Worm (Caenorhabditis elegans): ENCODE results near the gene C18A3.11.

DNA sequence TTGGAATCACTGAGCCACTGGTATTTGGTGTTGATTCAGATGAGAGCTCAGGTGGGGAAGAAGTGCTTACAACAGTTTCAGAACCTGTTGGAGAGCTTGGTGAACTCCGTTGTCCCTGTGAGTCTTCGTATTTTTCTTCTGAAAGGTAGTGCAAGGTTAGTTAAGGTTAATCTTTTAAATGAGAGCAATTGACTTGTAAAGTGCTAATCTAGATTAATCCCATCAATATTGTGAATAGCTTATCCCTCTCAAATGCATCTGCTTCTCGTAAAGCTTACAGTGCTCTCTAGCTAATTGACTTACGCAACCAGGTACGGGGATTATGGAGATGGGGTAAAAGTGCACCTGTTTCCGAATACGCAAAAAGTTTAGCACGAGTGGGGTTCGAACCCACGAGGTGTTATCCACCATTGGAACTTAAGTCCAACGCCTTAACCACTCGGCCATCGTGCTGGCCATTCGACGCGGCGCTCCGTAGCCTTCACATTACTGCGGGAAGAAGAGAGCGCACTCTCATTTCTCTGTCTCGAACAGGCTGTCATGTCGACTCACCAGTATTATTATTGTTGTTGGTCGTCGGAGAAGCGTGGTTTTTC lies 41.8 kb downstream of the C18A3.11 start:
- peak; percentile 55; the same call in 1 of the 2 replicates for TF ChIP-seq Y56A3A.18 (GFP tag; IDR thresholded peaks at IDR 0.05)
- TF ChIP-seq lin-54 (GFP tag; optimal IDR thresholded peaks at IDR 0.05) = no peak
- TF ChIP-seq sea-2 (GFP tag; IDR thresholded peaks at IDR 0.05) = no peak
- peak; percentile 24; the same call in 1 of the 2 replicates for TF ChIP-seq attf-6 (GFP tag; IDR thresholded peaks at IDR 0.05)
